Worm (Caenorhabditis elegans) whole organism, midembryonic: Measurements from ENCODE around the gene rga-5.

ENCODE experiments used
- cog-1 ChIP-seq: sonication (generic microtip); optimal IDR thresholded peaks from 2 replicates; lab custom pipeline; 2016; ENCODE audit warnings: missing genetic modification characterization, missing compliant biosample characterization
- flt-1 ChIP-seq: fragments of 200-800 bp; sonication (Bioruptor generic); IDR thresholded peaks from 2 replicates; pipeline ENCODE4 v1.3.6; 2022; ENCODE audit warnings: missing genetic modification characterization, missing compliant biosample characterization
- ztf-29 ChIP-seq: fragments of 200-800 bp; sonication (Bioruptor generic); IDR thresholded peaks from 2 replicates; pipeline ENCODE4 v1.3.6; 2022; ENCODE audit warnings: missing genetic modification reagents, missing genetic modification characterization, missing compliant biosample characterization

DNA sequence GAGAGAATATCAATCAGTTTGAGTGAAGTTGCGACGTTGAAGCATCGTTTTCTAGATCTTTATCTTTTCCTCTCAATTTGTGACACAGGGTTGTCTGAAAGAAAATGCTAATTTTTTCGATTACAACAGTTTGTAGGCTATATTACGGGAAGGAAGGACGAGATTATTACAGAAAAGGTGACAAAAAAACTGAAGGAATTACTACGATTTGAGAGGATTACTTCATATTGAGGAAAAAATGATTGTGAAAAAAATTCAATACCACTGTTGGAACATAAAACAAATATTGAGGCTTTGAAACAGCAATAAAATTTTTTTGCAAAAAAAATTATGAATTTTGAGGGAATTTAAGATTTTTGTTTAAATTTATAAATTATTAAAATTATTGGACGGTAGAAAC lies 20.0 kb upstream of the rga-5 start, which contains the start of gene Y45F10D.14:
- TF ChIP-seq ztf-29 (GFP tag; lab: Robert Waterston, UW) (no peak), flt-1 (GFP tag; lab: Robert Waterston, UW) (no peak), cog-1 (tag; lab: Kevin White, UChicago) (no peak)
